Fruit fly (Drosophila melanogaster) whole organism, embryonic: ENCODE results near the gene side-III.

Experiments
- Adf1 ChIP-seq: fragments of 200-800 bp; sonication (Bioruptor generic); IDR thresholded peaks from 2 replicates; pipeline ENCODE4 v1.3.6; 2022; ENCODE audit warnings: missing biosample characterization, missing genetic modification characterization
- Atf-2 ChIP-seq: fragments of 200-800 bp; sonication (Bioruptor generic); optimal IDR thresholded peaks from 2 replicates; lab custom pipeline; 2016; ENCODE audit warnings: missing biosample characterization, missing genetic modification characterization
- BtbVII ChIP-seq: fragments of 200-800 bp; sonication (Bioruptor generic); optimal IDR thresholded peaks from 3 replicates; lab custom pipeline; 2017; ENCODE audit warnings: missing biosample characterization, mild to moderate bottlenecking, missing genetic modification characterization
- CG10274 ChIP-seq: fragments of 200-800 bp; sonication (Bioruptor generic); optimal IDR thresholded peaks from 3 replicates; lab custom pipeline; 2017; ENCODE audit warnings: missing biosample characterization, mild to moderate bottlenecking, missing genetic modification characterization
- CG10462 ChIP-seq: fragments of 200-800 bp; sonication (Bioruptor generic); optimal IDR thresholded peaks from 2 replicates; lab custom pipeline; 2016; ENCODE audit warnings: missing biosample characterization, missing genetic modification characterization
- CG1233 ChIP-seq: fragments of 200-800 bp; sonication (Bioruptor generic); optimal IDR thresholded peaks from 4 replicates; lab custom pipeline; 2018; ENCODE audit warnings: missing biosample characterization, mild to moderate bottlenecking, missing genetic modification characterization
- CG15514 ChIP-seq: fragments of 200-800 bp; sonication (Bioruptor generic); optimal IDR thresholded peaks from 3 replicates; lab custom pipeline; 2017; ENCODE audit warnings: missing biosample characterization, missing genetic modification characterization, mild to moderate bottlenecking, moderate library complexity, missing genetic modification reagents
- CG15601 ChIP-seq: fragments of 200-800 bp; sonication (Bioruptor generic); optimal IDR thresholded peaks from 3 replicates; lab custom pipeline; 2019; ENCODE audit warnings: missing biosample characterization, mild to moderate bottlenecking, missing genetic modification characterization, moderate library complexity
- CG17802 ChIP-seq: fragments of 200-800 bp; sonication (Bioruptor generic); optimal IDR thresholded peaks from 2 replicates; lab custom pipeline; 2018; ENCODE audit warnings: missing biosample characterization, mild to moderate bottlenecking, missing genetic modification characterization, moderate library complexity
- CG1792 ChIP-seq: fragments of 200-800 bp; sonication (Bioruptor generic); optimal IDR thresholded peaks from 2 replicates; lab custom pipeline; 2016; ENCODE audit warnings: missing biosample characterization, missing genetic modification characterization
- CG18262 ChIP-seq: fragments of 200-800 bp; optimal IDR thresholded peaks from 3 replicates; lab custom pipeline; 2019; ENCODE audit warnings: missing biosample characterization, mild to moderate bottlenecking, missing genetic modification characterization, moderate library complexity
- CG18476 ChIP-seq: fragments of 200-800 bp; sonication (Bioruptor generic); optimal IDR thresholded peaks from 2 replicates; lab custom pipeline; 2016; ENCODE audit warnings: missing biosample characterization, mild to moderate bottlenecking, missing genetic modification characterization
- CG18599 ChIP-seq: fragments of 200-800 bp; sonication (Bioruptor generic); optimal IDR thresholded peaks from 3 replicates; lab custom pipeline; 2017; ENCODE audit warnings: missing biosample characterization, missing genetic modification characterization, mild to moderate bottlenecking, moderate library complexity, missing genetic modification reagents
- CG18619 ChIP-seq: fragments of 200-800 bp; sonication (Bioruptor generic); optimal IDR thresholded peaks from 3 replicates; lab custom pipeline; 2017; ENCODE audit warnings: missing biosample characterization, mild to moderate bottlenecking, missing genetic modification characterization
- CG30431 ChIP-seq: fragments of 200-800 bp; sonication (Bioruptor generic); optimal IDR thresholded peaks from 2 replicates; lab custom pipeline; 2017; ENCODE audit warnings: missing biosample characterization, missing genetic modification characterization
- CG32532 ChIP-seq: fragments of 200-800 bp; sonication (Bioruptor generic); IDR thresholded peaks from 2 replicates; pipeline ENCODE4 v1.3.6; 2022; ENCODE audit warnings: missing biosample characterization, missing genetic modification characterization
- CG3281 ChIP-seq: fragments of 200-800 bp; sonication (Bioruptor generic); optimal IDR thresholded peaks from 3 replicates; lab custom pipeline; 2017; ENCODE audit warnings: missing biosample characterization, mild to moderate bottlenecking, missing genetic modification characterization
- CG33213 ChIP-seq: fragments of 200-800 bp; sonication (Bioruptor generic); optimal IDR thresholded peaks from 3 replicates; lab custom pipeline; 2016; ENCODE audit warnings: missing biosample characterization, missing genetic modification characterization
- CG4730 ChIP-seq: fragments of 200-800 bp; sonication (Bioruptor generic); IDR thresholded peaks from 2 replicates; pipeline ENCODE4 v1.3.6; 2022; ENCODE audit warnings: missing biosample characterization, missing genetic modification characterization
- CG6689 ChIP-seq: fragments of 200-800 bp; sonication (Bioruptor generic); IDR thresholded peaks from 2 replicates; pipeline ENCODE4 v1.3.6; 2022; ENCODE audit warnings: missing biosample characterization, missing genetic modification characterization
- CG7786 ChIP-seq: fragments of 200-800 bp; sonication (Bioruptor generic); optimal IDR thresholded peaks from 2 replicates; lab custom pipeline; 2016; ENCODE audit warnings: missing biosample characterization, missing genetic modification characterization
- CG8281 ChIP-seq: fragments of 200-800 bp; sonication (Bioruptor generic); optimal IDR thresholded peaks from 2 replicates; lab custom pipeline; 2018; ENCODE audit warnings: missing biosample characterization, mild to moderate bottlenecking, missing genetic modification characterization, moderate library complexity
- CG8944 ChIP-seq: fragments of 200-800 bp; sonication (Bioruptor generic); optimal IDR thresholded peaks from 3 replicates; lab custom pipeline; 2016; ENCODE audit warnings: missing biosample characterization, missing genetic modification characterization
- CG9727 ChIP-seq: fragments of 200-800 bp; sonication (Bioruptor generic); optimal IDR thresholded peaks from 3 replicates; lab custom pipeline; 2017; ENCODE audit warnings: missing biosample characterization, mild to moderate bottlenecking, missing genetic modification characterization
- D ChIP-seq, 2 experiments: fragments of 200-800 bp in 1 of 2; fragments of >200 bp in 1 of 2; sonication (Bioruptor generic) in 1 of 2; optimal IDR thresholded peaks; 2 replicates in 1 of 2; 3 replicates in 1 of 2; lab custom pipeline; 2017; ENCODE audit warnings: mild to moderate bottlenecking in 1 of 2, missing biosample characterization in 1 of 2, missing genetic modification characterization in 1 of 2, missing genetic modification reagents in 1 of 2
- E2f1 ChIP-seq: fragments of 200-800 bp; sonication (Bioruptor generic); IDR thresholded peaks from 2 replicates; pipeline ENCODE4 v1.3.6; 2022; ENCODE audit warnings: missing biosample characterization, missing genetic modification characterization
- Gsc ChIP-seq: fragments of 200-800 bp; sonication (Bioruptor generic); IDR thresholded peaks from 2 replicates; pipeline ENCODE4 v1.3.6; 2022; ENCODE audit warnings: missing biosample characterization, missing genetic modification characterization
- HHEX ChIP-seq: fragments of 200-800 bp; sonication (Bioruptor generic); optimal IDR thresholded peaks from 3 replicates; lab custom pipeline; 2017; ENCODE audit warnings: missing biosample characterization, mild to moderate bottlenecking, missing genetic modification characterization, missing genetic modification reagents
- Hr78 ChIP-seq, 2 experiments: fragments of 200-800 bp in 1 of 2; fragments of >200 bp in 1 of 2; sonication (Bioruptor generic) in 1 of 2; optimal IDR thresholded peaks; 2 replicates each; lab custom pipeline; 2017 to 2019; ENCODE audit warnings: missing biosample characterization in 2 of 2, missing genetic modification characterization in 2 of 2, mild to moderate bottlenecking in 1 of 2, moderate library complexity in 1 of 2
- Lpt ChIP-seq: fragments of >200 bp; optimal IDR thresholded peaks from 2 replicates; lab custom pipeline; 2018; ENCODE audit warnings: missing biosample characterization, missing genetic modification characterization
- Pdp1 ChIP-seq, 2 experiments: fragments of 200-800 bp; sonication (Bioruptor generic); optimal IDR thresholded peaks; 3 replicates each; lab custom pipeline; 2016; ENCODE audit warnings: missing biosample characterization in 2 of 2, missing genetic modification characterization in 2 of 2, mild to moderate bottlenecking in 1 of 2, moderate library complexity in 1 of 2
- Poxn ChIP-seq: fragments of 200-800 bp; sonication (Bioruptor generic); IDR thresholded peaks from 2 replicates; pipeline ENCODE4 v1.3.6; 2022; ENCODE audit warnings: missing biosample characterization, missing genetic modification characterization
- Scr ChIP-seq: fragments of 200-800 bp; sonication (Bioruptor generic); IDR thresholded peaks from 2 replicates; pipeline ENCODE4 v1.3.6; 2022; ENCODE audit warnings: missing biosample characterization, missing genetic modification characterization; ENCODE audit not compliant: partially characterized antibody
- Six4 ChIP-seq: fragments of 200-800 bp; sonication (Bioruptor generic); optimal IDR thresholded peaks from 2 replicates; lab custom pipeline; 2016; ENCODE audit warnings: missing biosample characterization, missing genetic modification characterization
- Tbp ChIP-seq: fragments of >200 bp; optimal IDR thresholded peaks from 2 replicates; lab custom pipeline; 2018; ENCODE audit warnings: missing biosample characterization, missing genetic modification characterization
- al ChIP-seq: fragments of 200-800 bp; sonication (Bioruptor generic); IDR thresholded peaks from 2 replicates; pipeline ENCODE4 v1.3.6; 2022; ENCODE audit warnings: missing biosample characterization, missing genetic modification characterization
- ase ChIP-seq: fragments of 200-800 bp; sonication (Bioruptor generic); IDR thresholded peaks from 3 replicates; pipeline ENCODE4 v1.3.6; 2022; ENCODE audit warnings: missing biosample characterization, missing genetic modification characterization
- dpn ChIP-seq, 2 experiments: fragments of 200-800 bp; sonication (Bioruptor generic); optimal IDR thresholded peaks; 3 replicates each; lab custom pipeline; 2016; ENCODE audit warnings: missing biosample characterization in 2 of 2, missing genetic modification characterization in 2 of 2
- eve ChIP-seq, 2 experiments: fragments of >200 bp; optimal IDR thresholded peaks; 2 replicates each; lab custom pipeline; 2017; ENCODE audit warnings: missing biosample characterization in 2 of 2, missing genetic modification characterization in 2 of 2
- ftz-f1 ChIP-seq: fragments of 200-800 bp; sonication (Bioruptor generic); optimal IDR thresholded peaks from 2 replicates; lab custom pipeline; 2016; ENCODE audit warnings: missing biosample characterization, missing genetic modification characterization
- fu2 ChIP-seq: fragments of 200-800 bp; sonication (Bioruptor generic); optimal IDR thresholded peaks from 2 replicates; lab custom pipeline; 2016; ENCODE audit warnings: missing biosample characterization, missing genetic modification characterization
- ham ChIP-seq: fragments of 200-800 bp; sonication (Bioruptor generic); IDR thresholded peaks from 2 replicates; pipeline ENCODE4 v1.3.6; 2022; ENCODE audit warnings: missing biosample characterization, missing genetic modification characterization
- lab ChIP-seq: fragments of 200-800 bp; sonication (Bioruptor generic); optimal IDR thresholded peaks from 3 replicates; lab custom pipeline; 2017; ENCODE audit warnings: missing biosample characterization, missing genetic modification characterization, mild to moderate bottlenecking, moderate library complexity, missing genetic modification reagents
- mam ChIP-seq: fragments of 200-800 bp; sonication (Bioruptor generic); optimal IDR thresholded peaks from 3 replicates; lab custom pipeline; 2016; ENCODE audit warnings: missing biosample characterization, missing genetic modification characterization
- nmo ChIP-seq: fragments of 200-800 bp; sonication (Bioruptor generic); optimal IDR thresholded peaks from 2 replicates; lab custom pipeline; 2018; ENCODE audit warnings: missing biosample characterization, mild to moderate bottlenecking, missing genetic modification characterization, moderate library complexity
- nom ChIP-seq: fragments of 200-800 bp; sonication (Bioruptor generic); optimal IDR thresholded peaks from 2 replicates; lab custom pipeline; 2017; ENCODE audit warnings: missing biosample characterization, missing genetic modification characterization, mild to moderate bottlenecking, moderate library complexity, missing genetic modification reagents
- pfk ChIP-seq: fragments of 200-800 bp; sonication (Bioruptor generic); optimal IDR thresholded peaks from 2 replicates; lab custom pipeline; 2018; ENCODE audit warnings: missing biosample characterization, mild to moderate bottlenecking, missing genetic modification characterization, moderate library complexity
- prd ChIP-seq, 3 experiments: fragments of >200 bp in 2 of 3; fragments of 200-800 bp in 1 of 3; sonication (Bioruptor generic) in 1 of 3; optimal IDR thresholded peaks in 2 of 3; IDR thresholded peaks in 1 of 3; 2 replicates in 2 of 3; 3 replicates in 1 of 3; pipeline versions ENCODE4 v1.3.6 to Lab custom; 2017 to 2022; ENCODE audit warnings: missing biosample characterization in 1 of 3, missing genetic modification characterization in 1 of 3
- vnd ChIP-seq: fragments of 200-800 bp; sonication (Bioruptor generic); IDR thresholded peaks from 3 replicates; pipeline ENCODE4 v1.3.6; 2022; ENCODE audit warnings: missing biosample characterization, missing genetic modification characterization; ENCODE audit not compliant: partially characterized antibody
- zf30C ChIP-seq: fragments of 200-800 bp; sonication (Bioruptor generic); optimal IDR thresholded peaks from 3 replicates; lab custom pipeline; 2018; ENCODE audit warnings: missing biosample characterization, mild to moderate bottlenecking, missing genetic modification characterization

side-III gene

DNA sequence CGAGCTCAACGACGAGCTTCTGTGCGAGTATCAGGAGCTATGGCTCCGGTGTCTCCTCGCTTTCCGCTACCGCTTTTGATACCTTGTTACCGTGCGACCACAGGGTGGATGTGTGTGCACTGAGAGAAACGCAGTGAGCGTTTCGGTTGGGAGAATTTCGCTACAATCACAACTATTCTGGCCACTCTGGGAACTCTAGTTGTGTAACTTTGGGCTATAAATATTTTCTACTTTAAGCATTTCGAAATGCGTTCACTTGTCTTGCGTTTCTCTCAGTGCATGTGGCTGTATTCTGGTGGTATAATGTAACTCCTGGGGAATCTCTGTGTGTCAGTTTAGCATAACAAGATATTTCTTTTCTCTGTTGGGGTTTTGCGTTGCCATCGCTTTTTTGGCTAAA, 88.0 kb downstream of the side-III start (continued):
- no peak for TF ChIP-seq CG15601 (tag; lab: Kevin White, UChicago)
- no peak for TF ChIP-seq CG33213 (GFP tag; lab: Kevin White, UChicago)
- TF ChIP-seq lab, result peak; percentile 44
- no peak for TF ChIP-seq CG10274 (GFP tag; lab: Kevin White, UChicago)
- TF ChIP-seq Tbp, result no peak
- no peak for TF ChIP-seq CG18619 (GFP tag; lab: Kevin White, UChicago)
- no peak for TF ChIP-seq CG10462 (GFP tag; lab: Kevin White, UChicago)
- TF ChIP-seq prd (optimal IDR thresholded peaks at IDR 0.05; lab: Kevin White, UChicago), result no peak
- TF ChIP-seq prd (GFP tag; IDR thresholded peaks at IDR 0.05; lab: Robert Waterston, UW), result peak; percentile 51; the same call in 2 of the 3 replicates
- TF ChIP-seq CG3281 (GFP tag; lab: Kevin White, UChicago), result no peak
- peak; percentile 60 for TF ChIP-seq CG18599 (GFP tag; lab: Kevin White, UChicago)
- no peak for TF ChIP-seq dpn (GFP tag; optimal IDR thresholded peaks at IDR 0.05; lab: Kevin White, UChicago)
- TF ChIP-seq Lpt, result no peak
- TF ChIP-seq Poxn (GFP tag; lab: Robert Waterston, UW), result no peak
- no peak for TF ChIP-seq mam (GFP tag; lab: Kevin White, UChicago)
- no peak for TF ChIP-seq D (optimal IDR thresholded peaks at IDR 0.05; lab: Kevin White, UChicago)
- TF ChIP-seq D (GFP tag; optimal IDR thresholded peaks at IDR 0.05; lab: Kevin White, UChicago), result no peak
- no peak for TF ChIP-seq HHEX (GFP tag; lab: Kevin White, UChicago)
- TF ChIP-seq CG18262 (tag; lab: Kevin White, UChicago), result no peak
- TF ChIP-seq CG18476, result no peak
- no peak for TF ChIP-seq Atf-2 (GFP tag; lab: Kevin White, UChicago)
- no peak for TF ChIP-seq CG8281
- TF ChIP-seq CG4730 (GFP tag; lab: Robert Waterston, UW), result no peak
- 0 out of 2 replicates have a peak, but pooled peaks have one; percentile 5 for TF ChIP-seq CG32532
- no peak for TF ChIP-seq Adf1 (GFP tag; lab: Robert Waterston, UW)
- TF ChIP-seq BtbVII (GFP tag; lab: Kevin White, UChicago), result no peak
- no peak for TF ChIP-seq ase (GFP tag; lab: Robert Waterston, UW)
- TF ChIP-seq eve (GFP tag; optimal IDR thresholded peaks at IDR 0.05; lab: Kevin White, UChicago), result no peak
- no peak for TF ChIP-seq CG1792 (GFP tag; lab: Kevin White, UChicago)
- TF ChIP-seq ham, result no peak
- no peak for TF ChIP-seq Scr (GFP tag; lab: Robert Waterston, UW)
- TF ChIP-seq Gsc (GFP tag; lab: Robert Waterston, UW), result no peak
- TF ChIP-seq Pdp1 (GFP tag; optimal IDR thresholded peaks at IDR 0.05; lab: Kevin White, UChicago), result peak in 1 of 2 experiments; percentile 14
- TF ChIP-seq CG30431 (GFP tag; lab: Kevin White, UChicago), result peak; percentile 29
- TF ChIP-seq Six4, result no peak
- TF ChIP-seq E2f1 (GFP tag; lab: Robert Waterston, UW), result no peak
- TF ChIP-seq CG7786 (GFP tag; lab: Kevin White, UChicago), result peak; percentile 20
- TF ChIP-seq CG17802, result no peak
- no peak for TF ChIP-seq ftz-f1 (GFP tag; lab: Kevin White, UChicago)
- TF ChIP-seq CG15514, result peak; percentile 1
- TF ChIP-seq zf30C (GFP tag; lab: Kevin White, UChicago), result no peak
- TF ChIP-seq vnd, result no peak
- TF ChIP-seq Hr78 (GFP tag; optimal IDR thresholded peaks at IDR 0.05; lab: Kevin White, UChicago), result no peak
- peak; percentile 1 for TF ChIP-seq CG8944 (GFP tag; lab: Kevin White, UChicago)
- no peak for TF ChIP-seq pfk (GFP tag; lab: Kevin White, UChicago)
- TF ChIP-seq fu2 (GFP tag; lab: Kevin White, UChicago), result no peak
- TF ChIP-seq CG6689 (GFP tag; lab: Robert Waterston, UW), result peak; percentile 38; the same call in 1 of the 2 replicates
- TF ChIP-seq al (GFP tag; lab: Robert Waterston, UW), result no peak
- TF ChIP-seq CG9727 (GFP tag; lab: Kevin White, UChicago), result peak; percentile 11
- TF ChIP-seq nmo (GFP tag; lab: Kevin White, UChicago), result peak; percentile 10
- TF ChIP-seq nom (GFP tag; lab: Kevin White, UChicago), result no peak
- TF ChIP-seq CG1233 (GFP tag; lab: Kevin White, UChicago), result no peak
